Worm (Caenorhabditis elegans) whole organism, L4 larva: ENCODE data around the gene nspe-2.

ENCODE experiments used
- F26F4.8 ChIP-seq: fragments of 200-800 bp; sonication (Bioruptor generic); conservative IDR thresholded peaks from 2 replicates; pipeline ENCODE4 v1.3.6; 2022; ENCODE audit warnings: missing genetic modification characterization, missing compliant biosample characterization
- F44E2.7 ChIP-seq: fragments of 200-800 bp; sonication (Bioruptor generic); IDR thresholded peaks from 2 replicates; pipeline ENCODE4 v2.1.2; 2022; ENCODE audit warnings: missing genetic modification characterization, missing compliant biosample characterization
- Y48G9A.11 ChIP-seq: fragments of 200-800 bp; sonication (Bioruptor generic); IDR thresholded peaks from 2 replicates; pipeline ENCODE4 v1.3.6; 2022; ENCODE audit warnings: missing genetic modification reagents, missing genetic modification characterization, missing compliant biosample characterization
- aha-1 ChIP-seq: fragments of 150-350 bp; peaks from one replicate; lab custom pipeline; 2014; ENCODE audit warnings: missing biosample characterization, missing genetic modification characterization
- aly-2 ChIP-seq: sonication (generic microtip); optimal IDR thresholded peaks from 2 replicates; lab custom pipeline; 2018; ENCODE audit warnings: missing biosample characterization, missing genetic modification characterization
- attf-4 ChIP-seq: sonication (generic microtip); optimal IDR thresholded peaks from 3 replicates; lab custom pipeline; 2017; ENCODE audit warnings: missing biosample characterization, missing genetic modification characterization
- ceh-62 ChIP-seq: sonication (generic microtip); optimal IDR thresholded peaks from 2 replicates; lab custom pipeline; 2017; ENCODE audit warnings: missing biosample characterization, missing genetic modification characterization
- ctbp-1 ChIP-seq: fragments of 200-800 bp; sonication (Bioruptor generic); IDR thresholded peaks from 2 replicates; pipeline ENCODE4 v1.3.6; 2022; ENCODE audit warnings: missing genetic modification reagents, missing genetic modification characterization, missing compliant biosample characterization
- daf-16 ChIP-seq, 3 experiments: sonication (generic microtip); optimal IDR thresholded peaks; 2 replicates each; lab custom pipeline; 2016 to 2017; ENCODE audit warnings: missing genetic modification characterization in 3 of 3, missing genetic modification reagents in 3 of 3, mild to moderate bottlenecking in 2 of 3, missing compliant biosample characterization in 2 of 3, missing biosample characterization in 1 of 3, moderate library complexity in 1 of 3
- daf-8 ChIP-seq: fragments of 200-800 bp; sonication (Bioruptor generic); IDR thresholded peaks from 2 replicates; pipeline ENCODE4 v1.3.6; 2022; ENCODE audit warnings: missing genetic modification characterization, missing compliant biosample characterization
- dmd-6 ChIP-seq: fragments of 200-800 bp; sonication (Bioruptor generic); IDR thresholded peaks from 2 replicates; pipeline ENCODE4 v1.3.6; 2022; ENCODE audit warnings: missing genetic modification reagents, missing genetic modification characterization, missing compliant biosample characterization
- dmd-9 ChIP-seq: fragments of 200-800 bp; sonication (Bioruptor generic); IDR thresholded peaks from 2 replicates; pipeline ENCODE4 v1.3.6; 2022; ENCODE audit warnings: missing genetic modification reagents, missing genetic modification characterization, missing compliant biosample characterization
- dpl-1 ChIP-seq: fragments of 150-350 bp; optimal IDR thresholded peaks from 2 replicates; lab custom pipeline; 2014; ENCODE audit warnings: missing biosample characterization, missing genetic modification reagents, missing genetic modification characterization
- duxl-1 ChIP-seq: sonication (generic microtip); optimal IDR thresholded peaks from 2 replicates; lab custom pipeline; 2016; ENCODE audit warnings: mild to moderate bottlenecking, missing genetic modification characterization, moderate library complexity, missing compliant biosample characterization; ENCODE audit not compliant: poor library complexity
- egl-27 ChIP-seq: sonication (generic microtip); optimal IDR thresholded peaks from 3 replicates; lab custom pipeline; 2017; ENCODE audit warnings: missing biosample characterization, missing genetic modification reagents, missing genetic modification characterization
- hif-1 ChIP-seq, 2 experiments: sonication (generic microtip); optimal IDR thresholded peaks; 2 replicates each; lab custom pipeline; 2016 to 2017; ENCODE audit warnings: missing compliant biosample characterization in 2 of 2, missing genetic modification characterization in 2 of 2, missing genetic modification reagents in 2 of 2, missing genotype in 2 of 2, mild to moderate bottlenecking in 1 of 2
- hlh-11 ChIP-seq: fragments of 200-800 bp; sonication (Bioruptor generic); optimal IDR thresholded peaks from 2 replicates; lab custom pipeline; 2018; ENCODE audit warnings: mild to moderate bottlenecking, missing genetic modification characterization, missing compliant biosample characterization
- hlh-30 ChIP-seq: sonication (generic microtip); optimal IDR thresholded peaks from 2 replicates; lab custom pipeline; 2017; ENCODE audit warnings: antibody characterized with exemption, mild to moderate bottlenecking, missing genetic modification characterization, missing compliant biosample characterization; ENCODE audit not compliant: insufficient read depth
- hmg-1.1 ChIP-seq: fragments of 200-800 bp; sonication (Bioruptor generic); IDR thresholded peaks from 2 replicates; pipeline ENCODE4 v1.3.6; 2022; ENCODE audit warnings: missing genetic modification reagents, missing genetic modification characterization, missing compliant biosample characterization
- jun-1 ChIP-seq: fragments of 150-350 bp; optimal IDR thresholded peaks from 2 replicates; lab custom pipeline; 2014; ENCODE audit warnings: missing biosample characterization, missing genetic modification reagents, missing genetic modification characterization
- lin-38 ChIP-seq: fragments of 200-800 bp; sonication (Bioruptor generic); IDR thresholded peaks from 2 replicates; pipeline ENCODE4 v1.3.6; 2022; ENCODE audit warnings: missing genetic modification reagents, missing genetic modification characterization, missing compliant biosample characterization
- madf-5 ChIP-seq, 2 experiments: fragments of 200-800 bp; sonication (Bioruptor generic); IDR thresholded peaks; 2 replicates each; pipeline ENCODE4 v1.3.6; 2022; ENCODE audit warnings: missing compliant biosample characterization in 2 of 2, missing genetic modification characterization in 2 of 2
- mdl-1 ChIP-seq, 2 experiments: fragments of 150-350 bp in 1 of 2; sonication (generic microtip) in 1 of 2; optimal IDR thresholded peaks; 2 replicates each; lab custom pipeline; 2014 to 2017; ENCODE audit warnings: missing biosample characterization in 2 of 2, missing genetic modification characterization in 2 of 2
- nhr-102 ChIP-seq: sonication (generic microtip); optimal IDR thresholded peaks from 2 replicates; lab custom pipeline; 2016; ENCODE audit warnings: mild to moderate bottlenecking, missing genetic modification characterization, moderate library complexity, missing compliant biosample characterization
- nhr-11 ChIP-seq: fragments of 150-350 bp; optimal IDR thresholded peaks from 2 replicates; lab custom pipeline; 2014; ENCODE audit warnings: missing biosample characterization, missing genetic modification characterization
- nhr-111 ChIP-seq: fragments of 200-800 bp; sonication (Bioruptor generic); optimal IDR thresholded peaks from 2 replicates; lab custom pipeline; 2018; ENCODE audit warnings: mild to moderate bottlenecking, missing genetic modification characterization, missing compliant biosample characterization
- nhr-28 ChIP-seq: fragments of 150-350 bp; optimal IDR thresholded peaks from 2 replicates; lab custom pipeline; 2014; ENCODE audit warnings: missing biosample characterization, missing genetic modification characterization
- nhr-42 ChIP-seq: fragments of 200-800 bp; sonication (Bioruptor generic); IDR thresholded peaks from 2 replicates; pipeline ENCODE4 v1.3.6; 2022; ENCODE audit warnings: missing genetic modification characterization, missing compliant biosample characterization
- nhr-6 ChIP-seq: fragments of 150-350 bp; optimal IDR thresholded peaks from 2 replicates; lab custom pipeline; 2014; ENCODE audit warnings: missing biosample characterization, missing genetic modification characterization
- nhr-77 ChIP-seq: fragments of 150-350 bp; optimal IDR thresholded peaks from 2 replicates; lab custom pipeline; 2014; ENCODE audit warnings: missing biosample characterization, missing genetic modification characterization
- pqm-1 ChIP-seq: sonication (generic microtip); optimal IDR thresholded peaks from 2 replicates; lab custom pipeline; 2017; ENCODE audit warnings: missing biosample characterization, missing genetic modification characterization
- sdz-12 ChIP-seq: fragments of 200-800 bp; sonication (Bioruptor generic); optimal IDR thresholded peaks from 2 replicates; lab custom pipeline; 2018; ENCODE audit warnings: mild to moderate bottlenecking, missing genetic modification characterization, missing compliant biosample characterization
- spr-1 ChIP-seq: sonication (generic microtip); optimal IDR thresholded peaks from 2 replicates; lab custom pipeline; 2016; ENCODE audit warnings: mild to moderate bottlenecking, missing genetic modification characterization, missing compliant biosample characterization
- unc-130 ChIP-seq: sonication (generic microtip); optimal IDR thresholded peaks from 2 replicates; lab custom pipeline; 2016; ENCODE audit warnings: missing genetic modification reagents, missing genetic modification characterization, missing compliant biosample characterization
- unc-39 ChIP-seq: sonication (generic microtip); optimal IDR thresholded peaks from 2 replicates; lab custom pipeline; 2017; ENCODE audit warnings: missing biosample characterization, missing genetic modification characterization
- unc-62 ChIP-seq, 3 experiments: fragments of 150-350 bp in 1 of 3; sonication (generic microtip); optimal IDR thresholded peaks in 2 of 3; peaks in 1 of 3; 1 replicate in 1 of 3; 2 replicates in 2 of 3; lab custom pipeline; 2014 to 2017; ENCODE audit warnings: missing biosample characterization in 3 of 3, missing genetic modification characterization in 3 of 3, missing genetic modification reagents in 3 of 3, missing genotype in 1 of 3
- vab-7 ChIP-seq: fragments of 200-800 bp; sonication (Bioruptor generic); IDR thresholded peaks from 2 replicates; pipeline ENCODE4 v1.3.6; 2022; ENCODE audit warnings: missing genetic modification reagents, missing genetic modification characterization, missing compliant biosample characterization

The nspe-2 gene

ce11 chrII:12603667-12604621, 15.2 kb downstream of the nspe-2 start, which contains the start of the genes ceh-100 and lips-15:
Gene ceh-100, minus strand, starts transcription at chrII:12603680.
Gene lips-15, plus strand, starts transcription at chrII:12604386.
- TF ChIP-seq nhr-102 (tag; lab: Kevin White, UChicago): no peak
- TF ChIP-seq nhr-111 (GFP tag; lab: Kevin White, UChicago): no peak
- TF ChIP-seq hmg-1.1: no peak
- no peak for TF ChIP-seq jun-1
- TF ChIP-seq aly-2: no peak
- no peak for TF ChIP-seq sdz-12 (GFP tag; lab: Kevin White, UChicago)
- no peak for TF ChIP-seq ctbp-1
- TF ChIP-seq dmd-9 (GFP tag; lab: Robert Waterston, UW): no peak
- TF ChIP-seq F26F4.8 (GFP tag; lab: Robert Waterston, UW): no peak
- peak; percentile 39 for TF ChIP-seq dpl-1
- no peak for TF ChIP-seq daf-8 (GFP tag; lab: Robert Waterston, UW)
- TF ChIP-seq vab-7: no peak
- TF ChIP-seq duxl-1: no peak
- peak; percentile 64 for TF ChIP-seq hlh-30 (tag; lab: Kevin White, UChicago)
- peak; percentile 80 for TF ChIP-seq aha-1 (tag; lab: Kevin White, UChicago)
- no peak; the same call in 1 of the 2 replicates for TF ChIP-seq lin-38 (GFP tag; lab: Robert Waterston, UW)
- peak in 1 of 2 experiments; percentile 47 for TF ChIP-seq hif-1 (tag; optimal IDR thresholded peaks at IDR 0.05; lab: Kevin White, UChicago)
- TF ChIP-seq unc-62 (GFP tag; optimal IDR thresholded peaks at IDR 0.05 in 1 of 2; lab: Kevin White, UChicago): no peak
- no peak for TF ChIP-seq unc-62 (tag; optimal IDR thresholded peaks at IDR 0.05; lab: Kevin White, UChicago)
- no peak for TF ChIP-seq nhr-42
- TF ChIP-seq unc-39: no peak
- TF ChIP-seq daf-16 (GFP tag; optimal IDR thresholded peaks at IDR 0.05; lab: Kevin White, UChicago): no peak
- TF ChIP-seq daf-16 (tag; optimal IDR thresholded peaks at IDR 0.05; lab: Kevin White, UChicago): no peak

ce11 chrII:12580952-12581351, 38.2 kb downstream of the nspe-2 start, which contains the start of gene clec-4:
Gene clec-4, minus strand, starts transcription at chrII:12581113.
- TF ChIP-seq unc-130 (GFP tag; lab: Kevin White, UChicago) (no peak), dmd-6 (GFP tag; lab: Robert Waterston, UW) (peak; percentile 43), pqm-1 (tag; lab: Kevin White, UChicago) (peak; percentile 75), hmg-1.1 (no peak), unc-62 (GFP tag; optimal IDR thresholded peaks at IDR 0.05 in 1 of 2; lab: Kevin White, UChicago) (peak in 1 of 2 experiments; percentile 47), unc-62 (tag; optimal IDR thresholded peaks at IDR 0.05; lab: Kevin White, UChicago) (no peak), nhr-6 (tag; lab: Kevin White, UChicago) (peak; percentile 63)
- TF ChIP-seq, all 104 proteins: peak for 4

- TF ChIP-seq ceh-62 (tag; lab: Kevin White, UChicago) (no peak), nhr-28 (tag; lab: Kevin White, UChicago) (peak; percentile 55), egl-27 (no peak), madf-5 (GFP tag; IDR thresholded peaks at IDR 0.05; lab: Robert Waterston, UW) (no peak), nhr-11 (tag; lab: Kevin White, UChicago) (no peak), mdl-1 (tag; optimal IDR thresholded peaks at IDR 0.05; lab: Kevin White, UChicago) (no peak), hlh-11 (peak; percentile 41), nhr-77 (tag; lab: Kevin White, UChicago) (peak; percentile 61), attf-4 (tag; lab: Kevin White, UChicago) (no peak), pqm-1 (tag; lab: Kevin White, UChicago) (peak; percentile 40), F44E2.7 (GFP tag; lab: Robert Waterston, UW) (no peak), spr-1 (tag; lab: Kevin White, UChicago) (no peak), Y48G9A.11 (GFP tag; lab: Robert Waterston, UW) (no peak), dmd-6 (GFP tag; lab: Robert Waterston, UW) (peak; percentile 48; the same call in 1 of the 2 replicates)
Observed at ce11 chrII:12577754-12578153, 41.4 kb downstream of the nspe-2 start, which contains the start of gene clec-8. Gene clec-8, minus strand, starts transcription at chrII:12578061.
